Worm (Caenorhabditis elegans): ENCODE measurements around the gene ZK1248.19.

ce11 chrII:5880677-5881076 lies 41.5 kb upstream of the ZK1248.19 start:
- TF ChIP-seq ceh-13 (GFP tag; optimal IDR thresholded peaks at IDR 0.05) (no peak), ama-1 (optimal IDR thresholded peaks at IDR 0.05) (no peak)

Data from whole organism, early embryonic.